Fruit fly (Drosophila melanogaster) whole organism, embryonic: ENCODE results near the gene CG44000.

Experiments used
- Blimp-1 ChIP-seq: fragments of 200-800 bp; sonication (Bioruptor generic); optimal IDR thresholded peaks from 3 replicates; lab custom pipeline; 2018; ENCODE audit warnings: missing biosample characterization, missing genetic modification characterization, mild to moderate bottlenecking, moderate library complexity, missing genetic modification reagents
- CG10267 ChIP-seq: fragments of 200-800 bp; sonication (Bioruptor generic); optimal IDR thresholded peaks from 2 replicates; lab custom pipeline; 2018; ENCODE audit warnings: missing biosample characterization, mild to moderate bottlenecking, missing genetic modification characterization, moderate library complexity
- CG10321 ChIP-seq: fragments of 200-800 bp; sonication (Bioruptor generic); IDR thresholded peaks from 2 replicates; pipeline ENCODE4 v1.3.6; 2022; ENCODE audit warnings: missing biosample characterization, missing genetic modification characterization
- CG14050 ChIP-seq: fragments of 200-800 bp; sonication (Bioruptor generic); IDR thresholded peaks from 3 replicates; pipeline ENCODE4 v1.3.6; 2022; ENCODE audit warnings: missing biosample characterization, missing genetic modification characterization
- CG14860 ChIP-seq: fragments of 200-800 bp; sonication (Bioruptor generic); IDR thresholded peaks from 3 replicates; pipeline ENCODE4 v1.3.6; 2022; ENCODE audit warnings: missing biosample characterization, missing genetic modification characterization; ENCODE audit not compliant: partially characterized antibody
- CG15479 ChIP-seq: fragments of 200-800 bp; sonication (Bioruptor generic); optimal IDR thresholded peaks from 3 replicates; lab custom pipeline; 2019; ENCODE audit warnings: missing biosample characterization, mild to moderate bottlenecking, missing genetic modification characterization, moderate library complexity
- CG16813 ChIP-seq: fragments of 200-800 bp; sonication (Bioruptor generic); IDR thresholded peaks from 3 replicates; pipeline ENCODE4 v1.3.6; 2022; ENCODE audit warnings: missing biosample characterization, missing genetic modification characterization; ENCODE audit not compliant: partially characterized antibody
- CG16863 ChIP-seq: fragments of 200-800 bp; sonication (Bioruptor generic); optimal IDR thresholded peaks from 3 replicates; lab custom pipeline; 2016; ENCODE audit warnings: missing biosample characterization, missing genetic modification characterization
- CG17186 ChIP-seq: fragments of 200-800 bp; sonication (Bioruptor generic); optimal IDR thresholded peaks from 3 replicates; lab custom pipeline; 2017; ENCODE audit warnings: missing biosample characterization, missing genetic modification reagents, missing genetic modification characterization
- CG17359 ChIP-seq: fragments of 200-800 bp; sonication (Bioruptor generic); optimal IDR thresholded peaks from 3 replicates; lab custom pipeline; 2018; ENCODE audit warnings: missing biosample characterization, mild to moderate bottlenecking, missing genetic modification characterization, moderate library complexity
- CG17385 ChIP-seq: fragments of 200-800 bp; sonication (Bioruptor generic); optimal IDR thresholded peaks from 3 replicates; lab custom pipeline; 2018; ENCODE audit warnings: missing biosample characterization, mild to moderate bottlenecking, missing genetic modification characterization
- CG17912 ChIP-seq: fragments of 200-800 bp; sonication (Bioruptor generic); optimal IDR thresholded peaks from 2 replicates; lab custom pipeline; 2018; ENCODE audit warnings: missing biosample characterization, mild to moderate bottlenecking, missing genetic modification characterization
- CG31224 ChIP-seq: fragments of 200-800 bp; sonication (Bioruptor generic); IDR thresholded peaks from 2 replicates; pipeline ENCODE4 v1.3.6; 2022; ENCODE audit warnings: missing biosample characterization, missing genetic modification characterization
- CG3163 ChIP-seq: fragments of 200-800 bp; sonication (Bioruptor generic); optimal IDR thresholded peaks from 3 replicates; lab custom pipeline; 2016; ENCODE audit warnings: missing biosample characterization, missing genetic modification characterization
- CG3281 ChIP-seq: fragments of 200-800 bp; sonication (Bioruptor generic); optimal IDR thresholded peaks from 3 replicates; lab custom pipeline; 2017; ENCODE audit warnings: missing biosample characterization, mild to moderate bottlenecking, missing genetic modification characterization
- CG4404 ChIP-seq: fragments of 200-800 bp; sonication (Bioruptor generic); IDR thresholded peaks from 2 replicates; pipeline ENCODE4 v1.3.6; 2022; ENCODE audit warnings: missing biosample characterization, missing genetic modification characterization
- CG5180 ChIP-seq: fragments of 200-800 bp; sonication (Bioruptor generic); optimal IDR thresholded peaks from 3 replicates; lab custom pipeline; 2017; ENCODE audit warnings: missing biosample characterization, missing genetic modification characterization, mild to moderate bottlenecking, moderate library complexity, missing genetic modification reagents
- CG5245 ChIP-seq: fragments of 200-800 bp; sonication (Bioruptor generic); optimal IDR thresholded peaks from 3 replicates; lab custom pipeline; 2016; ENCODE audit warnings: missing biosample characterization, missing genetic modification characterization
- CG9932 ChIP-seq: fragments of 200-800 bp; sonication (Bioruptor generic); IDR thresholded peaks from 2 replicates; pipeline ENCODE4 v1.3.6; 2022; ENCODE audit warnings: missing biosample characterization, missing genetic modification characterization
- CkIIα-i1 ChIP-seq: fragments of 200-800 bp; sonication (Bioruptor generic); IDR thresholded peaks from 2 replicates; pipeline ENCODE4 v1.3.6; 2022; ENCODE audit warnings: missing biosample characterization, missing genetic modification characterization
- Dbx ChIP-seq: fragments of 200-800 bp; sonication (Bioruptor generic); IDR thresholded peaks from 3 replicates; pipeline ENCODE4 v1.3.6; 2022; ENCODE audit warnings: missing biosample characterization, missing genetic modification characterization
- Deaf1 ChIP-seq: fragments of 200-800 bp; optimal IDR thresholded peaks from 3 replicates; lab custom pipeline; 2019; ENCODE audit warnings: missing biosample characterization, mild to moderate bottlenecking, missing genetic modification characterization, moderate library complexity
- Dref ChIP-seq: fragments of 200-800 bp; sonication (Bioruptor generic); IDR thresholded peaks from 2 replicates; pipeline ENCODE4 v1.3.6; 2022; ENCODE audit warnings: missing biosample characterization, missing genetic modification characterization
- Drgx ChIP-seq: fragments of 200-800 bp; sonication (Bioruptor generic); IDR thresholded peaks from 2 replicates; pipeline ENCODE4 v1.3.6; 2022; ENCODE audit warnings: missing biosample characterization, missing genetic modification characterization
- Ets65A ChIP-seq: fragments of 200-800 bp; sonication (Bioruptor generic); peaks from one replicate; lab custom pipeline; 2016; ENCODE audit warnings: missing biosample characterization, missing genetic modification characterization
- Ets97D ChIP-seq: fragments of 200-800 bp; sonication (Bioruptor generic); optimal IDR thresholded peaks from 3 replicates; lab custom pipeline; 2016; ENCODE audit warnings: missing biosample characterization, missing genetic modification characterization
- Lpt ChIP-seq: fragments of >200 bp; optimal IDR thresholded peaks from 2 replicates; lab custom pipeline; 2018; ENCODE audit warnings: missing biosample characterization, missing genetic modification characterization
- MESR4 ChIP-seq: fragments of 200-800 bp; sonication (Bioruptor generic); optimal IDR thresholded peaks from 2 replicates; lab custom pipeline; 2018; ENCODE audit warnings: missing biosample characterization, mild to moderate bottlenecking, missing genetic modification characterization, moderate library complexity
- Med ChIP-seq: fragments of 200-800 bp; sonication (Bioruptor generic); peaks from one replicate; lab custom pipeline; 2016; ENCODE audit warnings: missing biosample characterization, missing genetic modification characterization, mild to moderate bottlenecking, inconsistent platforms, moderate library complexity
- Sry-δ ChIP-seq: fragments of 200-800 bp; sonication (Bioruptor generic); optimal IDR thresholded peaks from 2 replicates; lab custom pipeline; 2016; ENCODE audit warnings: missing biosample characterization, missing genetic modification characterization
- Vsx1 ChIP-seq: fragments of 200-800 bp; sonication (Bioruptor generic); optimal IDR thresholded peaks from 2 replicates; lab custom pipeline; 2017; ENCODE audit warnings: missing biosample characterization, mild to moderate bottlenecking, missing genetic modification characterization, missing genetic modification reagents
- ab ChIP-seq: fragments of 200-800 bp; sonication (Bioruptor generic); optimal IDR thresholded peaks from 2 replicates; lab custom pipeline; 2016; ENCODE audit warnings: missing biosample characterization, missing genetic modification characterization
- abd-A ChIP-seq: fragments of 200-800 bp; sonication (Bioruptor generic); optimal IDR thresholded peaks from 3 replicates; lab custom pipeline; 2019; ENCODE audit warnings: missing biosample characterization, mild to moderate bottlenecking, missing genetic modification characterization, moderate library complexity
- ase ChIP-seq: fragments of 200-800 bp; sonication (Bioruptor generic); IDR thresholded peaks from 3 replicates; pipeline ENCODE4 v1.3.6; 2022; ENCODE audit warnings: missing biosample characterization, missing genetic modification characterization
- emc ChIP-seq: fragments of 200-800 bp; sonication (Bioruptor generic); optimal IDR thresholded peaks from 2 replicates; lab custom pipeline; 2016; ENCODE audit warnings: missing biosample characterization, missing genetic modification characterization
- fd64A ChIP-seq: fragments of 200-800 bp; sonication (Bioruptor generic); optimal IDR thresholded peaks from 3 replicates; lab custom pipeline; 2018; ENCODE audit warnings: missing biosample characterization, mild to moderate bottlenecking, missing genetic modification characterization
- gcm2 ChIP-seq: fragments of 200-800 bp; sonication (Bioruptor generic); optimal IDR thresholded peaks from 2 replicates; lab custom pipeline; 2016; ENCODE audit warnings: missing biosample characterization, missing genetic modification characterization
- lbe ChIP-seq: fragments of 200-800 bp; sonication (Bioruptor generic); optimal IDR thresholded peaks from 2 replicates; lab custom pipeline; 2016; ENCODE audit warnings: missing biosample characterization, mild to moderate bottlenecking, missing genetic modification characterization
- lilli ChIP-seq: fragments of 200-800 bp; sonication (Bioruptor generic); optimal IDR thresholded peaks from 3 replicates; lab custom pipeline; 2016; ENCODE audit warnings: missing biosample characterization, missing genetic modification characterization
- lmd ChIP-seq: fragments of 200-800 bp; sonication (Bioruptor generic); IDR thresholded peaks from 2 replicates; pipeline ENCODE4 v1.3.6; 2022; ENCODE audit warnings: missing biosample characterization, missing genetic modification characterization
- maf-S ChIP-seq: fragments of 200-800 bp; sonication (Bioruptor generic); optimal IDR thresholded peaks from 2 replicates; lab custom pipeline; 2016; ENCODE audit warnings: missing biosample characterization, missing genetic modification characterization
- nmo ChIP-seq: fragments of 200-800 bp; sonication (Bioruptor generic); optimal IDR thresholded peaks from 2 replicates; lab custom pipeline; 2018; ENCODE audit warnings: missing biosample characterization, mild to moderate bottlenecking, missing genetic modification characterization, moderate library complexity
- p53 ChIP-seq: fragments of 200-800 bp; sonication (Bioruptor generic); optimal IDR thresholded peaks from 2 replicates; lab custom pipeline; 2016; ENCODE audit warnings: missing biosample characterization, missing genetic modification characterization
- pho ChIP-seq: fragments of 200-800 bp; sonication (Bioruptor generic); optimal IDR thresholded peaks from 2 replicates; lab custom pipeline; 2016; ENCODE audit warnings: missing biosample characterization, missing genetic modification characterization
- pum ChIP-seq: fragments of 200-800 bp; sonication (Bioruptor generic); optimal IDR thresholded peaks from 2 replicates; lab custom pipeline; 2016; ENCODE audit warnings: missing biosample characterization, missing genetic modification characterization
- ranshi ChIP-seq: fragments of 200-800 bp; sonication (Bioruptor generic); IDR thresholded peaks from 2 replicates; pipeline ENCODE4 v1.3.6; 2022; ENCODE audit warnings: missing biosample characterization, missing genetic modification characterization
- repo ChIP-seq: fragments of 200-800 bp; sonication (Bioruptor generic); optimal IDR thresholded peaks from 2 replicates; lab custom pipeline; 2016; ENCODE audit warnings: missing biosample characterization, missing genetic modification characterization
- schlank ChIP-seq: fragments of 200-800 bp; sonication (Bioruptor generic); optimal IDR thresholded peaks from 2 replicates; lab custom pipeline; 2018; ENCODE audit warnings: missing biosample characterization, mild to moderate bottlenecking, missing genetic modification characterization
- sd ChIP-seq: fragments of 200-800 bp; sonication (Bioruptor generic); optimal IDR thresholded peaks from 3 replicates; lab custom pipeline; 2018; ENCODE audit warnings: missing biosample characterization, mild to moderate bottlenecking, missing genetic modification characterization, moderate library complexity
- tup ChIP-seq: fragments of 200-800 bp; sonication (Bioruptor generic); optimal IDR thresholded peaks from 2 replicates; lab custom pipeline; 2016; ENCODE audit warnings: missing biosample characterization, mild to moderate bottlenecking, missing genetic modification characterization, moderate library complexity
- vvl ChIP-seq: fragments of 200-800 bp; sonication (Bioruptor generic); IDR thresholded peaks from 2 replicates; pipeline ENCODE4 v1.3.6; 2022; ENCODE audit warnings: missing biosample characterization, missing genetic modification characterization

CG44000 gene

dm6 chr2L:5043043-5043442, at the start of gene CG44000, which contains the start of the genes CG33995 and CG44001 (continued):
- TF ChIP-seq fd64A (GFP tag; lab: Kevin White, UChicago) (no peak), p53 (GFP tag; lab: Kevin White, UChicago) (peak; percentile 23), nmo (peak; percentile 59), Drgx (GFP tag; lab: Robert Waterston, UW) (0 out of 2 replicates have a peak, but pooled peaks have one; percentile 6), CG14050 (GFP tag; lab: Robert Waterston, UW) (no peak), CG15479 (GFP tag; lab: Kevin White, UChicago) (peak; percentile 91), CG17359 (no peak), sd (tag; lab: Kevin White, UChicago) (no peak), pum (GFP tag; lab: Kevin White, UChicago) (peak; percentile 52), CG9932 (GFP tag; lab: Robert Waterston, UW) (peak; percentile 67), vvl (GFP tag; lab: Robert Waterston, UW) (peak; percentile 71), repo (peak; percentile 54), CG4404 (GFP tag; lab: Robert Waterston, UW) (no peak), Lpt (GFP tag; lab: Kevin White, UChicago) (no peak), Sry-δ (peak; percentile 52), CG16863 (peak; percentile 0), CG3281 (GFP tag; lab: Kevin White, UChicago) (peak; percentile 69), schlank (peak; percentile 14), Blimp-1 (no peak), ab (GFP tag; lab: Kevin White, UChicago) (no peak), CG17385 (GFP tag; lab: Kevin White, UChicago) (no peak), Vsx1 (GFP tag; lab: Kevin White, UChicago) (no peak), abd-A (peak; percentile 69), CG10267 (peak; percentile 97), pho (GFP tag; lab: Kevin White, UChicago) (peak; percentile 58), Ets97D (GFP tag; lab: Kevin White, UChicago) (peak; percentile 85), CG16813 (GFP tag; lab: Robert Waterston, UW) (no peak), MESR4 (GFP tag; lab: Kevin White, UChicago) (peak; percentile 86), ranshi (GFP tag; lab: Robert Waterston, UW) (0 out of 2 replicates have a peak, but pooled peaks have one; percentile 12), CG17912 (GFP tag; lab: Kevin White, UChicago) (no peak), CG14860 (GFP tag; lab: Robert Waterston, UW) (0 out of 3 replicates have a peak, but pooled peaks have one; percentile 20), Ets65A (peak; percentile 96), maf-S (GFP tag; lab: Kevin White, UChicago) (peak; percentile 14), Dref (GFP tag; lab: Robert Waterston, UW) (peak; percentile 55), CG5245 (GFP tag; lab: Kevin White, UChicago) (peak; percentile 45), lbe (peak; percentile 10), tup (GFP tag; lab: Kevin White, UChicago) (peak; percentile 28), lilli (GFP tag; lab: Kevin White, UChicago) (peak; percentile 75), ase (GFP tag; lab: Robert Waterston, UW) (no peak), CG5180 (GFP tag; lab: Kevin White, UChicago) (no peak), CG31224 (GFP tag; lab: Robert Waterston, UW) (no peak), CG3163 (GFP tag; lab: Kevin White, UChicago) (peak; percentile 15), Dbx (peak; percentile 53; the same call in 2 of the 3 replicates), Med (GFP tag; lab: Kevin White, UChicago) (peak; percentile 96), lmd (GFP tag; lab: Robert Waterston, UW) (peak; percentile 27; the same call in 1 of the 2 replicates), CG10321 (GFP tag; lab: Robert Waterston, UW) (no peak), emc (peak; percentile 4), Deaf1 (tag; lab: Kevin White, UChicago) (peak; percentile 17), CkIIα-i1 (no peak), CG17186 (GFP tag; lab: Kevin White, UChicago) (peak; percentile 67), gcm2 (GFP tag; lab: Kevin White, UChicago) (peak; percentile 38)
